Worm (Caenorhabditis elegans): ENCODE data around the gene C10F3.7.

DNA sequence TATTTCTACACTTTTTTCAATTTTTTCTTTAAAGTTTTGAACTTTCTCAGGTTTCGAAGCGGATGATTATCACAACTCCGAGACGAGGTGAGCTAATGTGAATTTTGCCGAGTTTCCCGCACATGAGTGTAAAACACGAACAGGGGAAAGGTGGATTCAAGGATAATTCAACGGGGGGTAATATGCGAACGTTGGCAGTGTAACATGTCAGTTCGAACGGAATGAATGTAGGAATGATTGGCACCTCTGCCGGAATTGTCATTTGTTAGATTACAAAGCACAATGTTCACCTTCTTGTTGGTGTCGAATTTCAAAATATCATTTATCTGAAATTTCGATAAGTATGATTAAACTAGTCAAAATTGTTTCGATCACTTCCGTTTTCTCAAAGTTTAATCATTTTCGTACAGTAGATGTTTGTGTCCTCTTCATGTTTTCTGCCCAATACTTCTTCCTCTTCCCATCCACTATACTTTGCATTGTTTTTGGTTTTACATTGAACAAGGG is 32.3 kb upstream of the C10F3.7 start, which contains the start of gene picc-1:
- TF ChIP-seq aly-2 (tag; optimal IDR thresholded peaks at IDR 0.05) (no peak), skn-1 (tag; optimal IDR thresholded peaks at IDR 0.05) (no peak), hlh-30 (tag; optimal IDR thresholded peaks at IDR 0.05; ENCODE audit: insufficient read depth) (no peak), F26F4.8 (GFP tag; conservative IDR thresholded peaks at IDR 0.05) (no peak), lin-39 (tag; optimal IDR thresholded peaks at IDR 0.05) (no peak), snpc-4 (tag; optimal IDR thresholded peaks at IDR 0.05) (no peak), fos-1 (tag; optimal IDR thresholded peaks at IDR 0.05) (no peak), mdt-29 (GFP tag; IDR thresholded peaks at IDR 0.05) (no peak)

Data from whole organism, L4 larva.